Worm (Caenorhabditis elegans) whole organism, mixed stage, embryonic: ENCODE measurements around the gene T04C12.1.
A peak's percentile ranks its signal among the peaks of the same experiment; 100 is the strongest.

Source experiments
- M03D4.4 ChIP-seq: sonication (generic microtip); optimal IDR thresholded peaks from 2 replicates; lab custom pipeline; 2017; ENCODE audit warnings: mild to moderate bottlenecking, missing genetic modification characterization, missing compliant biosample characterization
- bed-3 ChIP-seq: fragments of 200-800 bp; sonication (Bioruptor generic); optimal IDR thresholded peaks from 3 replicates; lab custom pipeline; 2018; ENCODE audit warnings: mild to moderate bottlenecking, missing genetic modification characterization, moderate library complexity, missing compliant biosample characterization
- blmp-1 ChIP-seq: fragments of 150-350 bp; optimal IDR thresholded peaks from 2 replicates; lab custom pipeline; 2014; ENCODE audit warnings: missing biosample characterization, missing genetic modification characterization
- ceh-39 ChIP-seq: fragments of 150-350 bp; optimal IDR thresholded peaks from 2 replicates; lab custom pipeline; 2014; ENCODE audit warnings: missing biosample characterization, missing genetic modification characterization
- ceh-43 ChIP-seq: fragments of 200-800 bp; sonication (Bioruptor generic); optimal IDR thresholded peaks from 2 replicates; lab custom pipeline; 2018; ENCODE audit warnings: mild to moderate bottlenecking, missing genetic modification characterization, moderate library complexity, missing compliant biosample characterization
- ceh-83 ChIP-seq: fragments of 200-800 bp; sonication (Bioruptor generic); optimal IDR thresholded peaks from 2 replicates; lab custom pipeline; 2018; ENCODE audit warnings: mild to moderate bottlenecking, missing genetic modification characterization, missing compliant biosample characterization
- ces-1 ChIP-seq: fragments of 150-350 bp; optimal IDR thresholded peaks from 2 replicates; lab custom pipeline; 2014; ENCODE audit warnings: missing biosample characterization, missing genetic modification reagents, missing genetic modification characterization
- cnd-1 ChIP-seq: fragments of 200-800 bp; sonication (Bioruptor generic); optimal IDR thresholded peaks from 2 replicates; lab custom pipeline; 2018; ENCODE audit warnings: mild to moderate bottlenecking, missing genetic modification characterization, missing compliant biosample characterization
- drap-1 ChIP-seq: fragments of 200-800 bp; sonication (Bioruptor generic); optimal IDR thresholded peaks from 3 replicates; lab custom pipeline; 2018; ENCODE audit warnings: mild to moderate bottlenecking, missing genetic modification characterization, missing compliant biosample characterization
- elt-1 ChIP-seq: sonication (generic microtip); optimal IDR thresholded peaks from 2 replicates; lab custom pipeline; 2017; ENCODE audit warnings: missing genetic modification characterization, mild to moderate bottlenecking, missing compliant biosample characterization, antibody characterized with exemption, moderate library complexity, borderline replicate concordance; ENCODE audit not compliant: insufficient read depth
- elt-3 ChIP-seq: fragments of 150-350 bp; optimal IDR thresholded peaks from 2 replicates; lab custom pipeline; 2014; ENCODE audit warnings: missing biosample characterization, missing genetic modification characterization
- flh-1 ChIP-seq: fragments of 200-800 bp; sonication (Bioruptor generic); optimal IDR thresholded peaks from 2 replicates; lab custom pipeline; 2018; ENCODE audit warnings: mild to moderate bottlenecking, missing genetic modification characterization, moderate library complexity, missing compliant biosample characterization
- ham-2 ChIP-seq: fragments of 200-800 bp; sonication (Bioruptor generic); optimal IDR thresholded peaks from 2 replicates; lab custom pipeline; 2018; ENCODE audit warnings: mild to moderate bottlenecking, missing genetic modification characterization, missing compliant biosample characterization
- hlh-1 ChIP-seq: fragments of 150-350 bp; optimal IDR thresholded peaks from 2 replicates; lab custom pipeline; 2014; ENCODE audit warnings: missing biosample characterization, missing genetic modification reagents, missing genetic modification characterization
- lin-13 ChIP-seq: fragments of 150-350 bp; optimal IDR thresholded peaks from 2 replicates; lab custom pipeline; 2014; ENCODE audit warnings: missing biosample characterization, missing genetic modification characterization
- lin-32 ChIP-seq: fragments of 200-800 bp; sonication (Bioruptor generic); optimal IDR thresholded peaks from 2 replicates; lab custom pipeline; 2018; ENCODE audit warnings: mild to moderate bottlenecking, missing genetic modification characterization, missing compliant biosample characterization
- lsy-2 ChIP-seq: fragments of 150-350 bp; optimal IDR thresholded peaks from 2 replicates; lab custom pipeline; 2014; ENCODE audit warnings: missing biosample characterization, missing genetic modification characterization
- mab-5 ChIP-seq: fragments of 150-350 bp; optimal IDR thresholded peaks from 2 replicates; lab custom pipeline; 2014; ENCODE audit warnings: missing biosample characterization, missing genetic modification characterization
- mep-1 ChIP-seq: fragments of 150-350 bp; optimal IDR thresholded peaks from 2 replicates; lab custom pipeline; 2017; ENCODE audit warnings: missing biosample characterization, missing genetic modification reagents, missing genetic modification characterization, inconsistent platforms
- mls-2 ChIP-seq: sonication (generic microtip); optimal IDR thresholded peaks from 2 replicates; lab custom pipeline; 2016; ENCODE audit warnings: mild to moderate bottlenecking, missing genetic modification characterization, moderate library complexity, missing compliant biosample characterization
- nhr-12 ChIP-seq: fragments of 150-350 bp; optimal IDR thresholded peaks from 2 replicates; lab custom pipeline; 2014; ENCODE audit warnings: missing biosample characterization, missing genetic modification characterization
- nhr-2 ChIP-seq: fragments of 150-350 bp; optimal IDR thresholded peaks from 2 replicates; lab custom pipeline; 2014; ENCODE audit warnings: missing biosample characterization, missing genetic modification characterization
- nhr-237 ChIP-seq: fragments of 150-350 bp; optimal IDR thresholded peaks from 2 replicates; lab custom pipeline; 2014; ENCODE audit warnings: missing biosample characterization, missing genetic modification characterization
- nhr-28 ChIP-seq: fragments of 150-350 bp; optimal IDR thresholded peaks from 2 replicates; lab custom pipeline; 2014; ENCODE audit warnings: missing biosample characterization, missing genetic modification characterization
- nhr-76 ChIP-seq: sonication (generic microtip); optimal IDR thresholded peaks from 2 replicates; lab custom pipeline; 2017; ENCODE audit warnings: missing biosample characterization, missing genetic modification characterization
- pha-4 ChIP-seq: fragments of 150-350 bp; optimal IDR thresholded peaks from 2 replicates; lab custom pipeline; 2018; ENCODE audit warnings: missing biosample characterization, missing genetic modification reagents, missing genetic modification characterization
- sem-2 ChIP-seq: fragments of 200-800 bp; sonication (Bioruptor generic); optimal IDR thresholded peaks from 2 replicates; lab custom pipeline; 2018; ENCODE audit warnings: mild to moderate bottlenecking, missing genetic modification characterization, missing compliant biosample characterization
- snpc-4 ChIP-seq: fragments of 150-350 bp; optimal IDR thresholded peaks from 2 replicates; lab custom pipeline; 2014; ENCODE audit warnings: missing biosample characterization, missing genetic modification characterization
- sptf-1 ChIP-seq: sonication (generic microtip); optimal IDR thresholded peaks from 2 replicates; lab custom pipeline; 2017; ENCODE audit warnings: mild to moderate bottlenecking, missing genetic modification characterization, moderate library complexity, missing compliant biosample characterization
- tbx-8 ChIP-seq: fragments of 200-800 bp; sonication (Bioruptor generic); optimal IDR thresholded peaks from 2 replicates; lab custom pipeline; 2018; ENCODE audit warnings: mild to moderate bottlenecking, missing genetic modification characterization, moderate library complexity, missing compliant biosample characterization
- unc-120 ChIP-seq: sonication (generic microtip); optimal IDR thresholded peaks from 2 replicates; lab custom pipeline; 2017; ENCODE audit warnings: missing genetic modification characterization, missing compliant biosample characterization; ENCODE audit not compliant: poor library complexity, severe bottlenecking
- unc-62 ChIP-seq: fragments of 150-350 bp; optimal IDR thresholded peaks from 2 replicates; lab custom pipeline; 2014; ENCODE audit warnings: missing biosample characterization, missing genetic modification reagents, missing genetic modification characterization
- zip-8 ChIP-seq: fragments of 150-350 bp; optimal IDR thresholded peaks from 2 replicates; lab custom pipeline; 2014; ENCODE audit warnings: missing biosample characterization, missing genetic modification characterization
- ztf-11 ChIP-seq: fragments of 150-350 bp; optimal IDR thresholded peaks from 2 replicates; lab custom pipeline; 2014; ENCODE audit warnings: missing biosample characterization, missing genetic modification characterization

The T04C12.1 gene

ce11 chrV:11073354-11073753 lies 14.3 kb upstream of the T04C12.1 start:
- TF ChIP-seq unc-120 (tag; lab: Kevin White, UChicago) (peak; percentile 36), cnd-1 (tag; lab: Kevin White, UChicago) (no peak)

ce11 chrV:11071453-11071852 lies 12.4 kb upstream of the T04C12.1 start:
- no peak for TF ChIP-seq nhr-2
- TF ChIP-seq ceh-43 = no peak
- TF ChIP-seq tbx-8 (GFP tag; lab: Kevin White, UChicago) = no peak
- no peak for TF ChIP-seq bed-3 (GFP tag; lab: Kevin White, UChicago)
- TF ChIP-seq zip-8 (tag; lab: Kevin White, UChicago) = no peak
- no peak for TF ChIP-seq M03D4.4 (tag; lab: Kevin White, UChicago)
- TF ChIP-seq elt-3 = no peak
- no peak for TF ChIP-seq elt-1 (tag; lab: Kevin White, UChicago)
- TF ChIP-seq nhr-28 (tag; lab: Kevin White, UChicago) = no peak
- no peak for TF ChIP-seq nhr-237 (tag; lab: Kevin White, UChicago)
- TF ChIP-seq mab-5 (tag; lab: Kevin White, UChicago) = no peak
- no peak for TF ChIP-seq snpc-4
- TF ChIP-seq sem-2 (GFP tag; lab: Kevin White, UChicago) = no peak
- no peak for TF ChIP-seq ces-1 (GFP tag; lab: Kevin White, UChicago)
- no peak for TF ChIP-seq mep-1 (tag; lab: Kevin White, UChicago)
- TF ChIP-seq mls-2 = no peak
- no peak for TF ChIP-seq pha-4 (tag; lab: Kevin White, UChicago)
- TF ChIP-seq blmp-1 = no peak
- TF ChIP-seq, all 35 proteins: peak for 0

ce11 chrV:11070388-11070787 lies 11.3 kb upstream of the T04C12.1 start:
- TF ChIP-seq mls-2 (no peak), zip-8 (tag; lab: Kevin White, UChicago) (no peak), M03D4.4 (tag; lab: Kevin White, UChicago) (no peak), nhr-2 (no peak), tbx-8 (GFP tag; lab: Kevin White, UChicago) (no peak), bed-3 (GFP tag; lab: Kevin White, UChicago) (no peak), cnd-1 (tag; lab: Kevin White, UChicago) (no peak)

ce11 chrV:11069277-11069676 lies 10.2 kb upstream of the T04C12.1 start, which contains the start of gene T04C12.8:
TSS of gene T04C12.8 (minus strand) at chrV:11069358.
- no peak for TF ChIP-seq lin-32 (GFP tag; lab: Kevin White, UChicago)
- TF ChIP-seq ham-2 = no peak
- TF ChIP-seq blmp-1 = no peak
- no peak for TF ChIP-seq nhr-12 (tag; lab: Kevin White, UChicago)
- TF ChIP-seq ceh-83 = no peak
- no peak for TF ChIP-seq mep-1 (tag; lab: Kevin White, UChicago)
- no peak for TF ChIP-seq ceh-39
- TF ChIP-seq ztf-11 = no peak
- no peak for TF ChIP-seq ceh-43
- no peak for TF ChIP-seq unc-62 (GFP tag; lab: Kevin White, UChicago)
- no peak for TF ChIP-seq pha-4 (tag; lab: Kevin White, UChicago)
- no peak for TF ChIP-seq nhr-2
- no peak for TF ChIP-seq lin-13 (tag; lab: Kevin White, UChicago)
- TF ChIP-seq nhr-28 (tag; lab: Kevin White, UChicago) = no peak
- TF ChIP-seq sem-2 (GFP tag; lab: Kevin White, UChicago) = no peak
- TF ChIP-seq bed-3 (GFP tag; lab: Kevin White, UChicago) = no peak
- TF ChIP-seq drap-1 = no peak
- TF ChIP-seq hlh-1 (tag; lab: Kevin White, UChicago) = no peak
- TF ChIP-seq, all 35 proteins: peak for 0

- TF ChIP-seq pha-4 (tag; lab: Kevin White, UChicago) (no peak), nhr-28 (tag; lab: Kevin White, UChicago) (no peak), sptf-1 (tag; lab: Kevin White, UChicago) (no peak), M03D4.4 (tag; lab: Kevin White, UChicago) (no peak), lsy-2 (no peak), nhr-12 (tag; lab: Kevin White, UChicago) (no peak), ztf-11 (no peak), nhr-76 (tag; lab: Kevin White, UChicago) (no peak), hlh-1 (tag; lab: Kevin White, UChicago) (no peak), nhr-237 (tag; lab: Kevin White, UChicago) (no peak), nhr-2 (no peak), lin-32 (GFP tag; lab: Kevin White, UChicago) (no peak), tbx-8 (GFP tag; lab: Kevin White, UChicago) (no peak), flh-1 (no peak), ces-1 (GFP tag; lab: Kevin White, UChicago) (no peak), ceh-39 (no peak), mls-2 (no peak), elt-1 (tag; lab: Kevin White, UChicago) (no peak), ceh-43 (no peak)
Observed at ce11 chrV:11065513-11065912, 6.4 kb upstream of the T04C12.1 start, which contains the start of gene nlp-80. TSS of gene nlp-80 (minus strand) at chrV:11065613.
